Worm (Caenorhabditis elegans): ENCODE measurements around the gene oxy-4.

Gene oxy-4

DNA sequence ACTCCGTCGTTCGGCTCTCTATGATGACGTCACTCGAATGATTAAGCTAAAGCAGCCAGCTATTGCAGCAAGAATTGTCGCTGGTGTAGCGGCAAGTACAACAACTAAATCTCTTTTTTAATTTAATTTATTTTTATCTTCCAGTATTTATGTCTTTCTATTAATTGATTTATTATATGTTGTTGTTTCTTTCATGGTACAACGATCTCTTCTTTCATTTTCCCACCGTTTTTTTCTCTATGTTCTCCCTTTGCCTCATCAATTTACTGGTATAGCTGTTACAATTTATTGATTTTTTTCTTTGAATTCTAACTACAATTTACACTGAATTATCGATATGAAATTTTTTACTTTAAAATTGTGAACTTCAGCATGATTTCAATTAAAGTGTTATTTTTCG, 37.1 kb upstream of the oxy-4 start, which contains the start of gene moc-6:
moc-6 (plus strand) TSS at position 301 of the 400 bp plus-strand sequence.
- no peak for TF ChIP-seq elt-2 (tag; optimal IDR thresholded peaks at IDR 0.05)
- TF ChIP-seq ets-5 (GFP tag; IDR thresholded peaks at IDR 0.05): no peak
- TF ChIP-seq nhr-85 (tag): peak; percentile 26
- no peak for TF ChIP-seq unc-30 (tag; optimal IDR thresholded peaks at IDR 0.05)
- TF ChIP-seq C16A3.4 (tag; optimal IDR thresholded peaks at IDR 0.05): no peak
- TF ChIP-seq elt-3 (tag; optimal IDR thresholded peaks at IDR 0.05): peak in 1 of 6 experiments; percentile 10
- TF ChIP-seq mab-9 (GFP tag; IDR thresholded peaks at IDR 0.05): no peak
- no peak for TF ChIP-seq efl-1 (optimal IDR thresholded peaks at IDR 0.05)
- peak in 1 of 2 experiments; percentile 66 for TF ChIP-seq efl-1 (GFP tag; optimal IDR thresholded peaks at IDR 0.05 in 1 of 2)
- no peak for TF ChIP-seq aha-1 (tag; optimal IDR thresholded peaks at IDR 0.05)

DNA sequence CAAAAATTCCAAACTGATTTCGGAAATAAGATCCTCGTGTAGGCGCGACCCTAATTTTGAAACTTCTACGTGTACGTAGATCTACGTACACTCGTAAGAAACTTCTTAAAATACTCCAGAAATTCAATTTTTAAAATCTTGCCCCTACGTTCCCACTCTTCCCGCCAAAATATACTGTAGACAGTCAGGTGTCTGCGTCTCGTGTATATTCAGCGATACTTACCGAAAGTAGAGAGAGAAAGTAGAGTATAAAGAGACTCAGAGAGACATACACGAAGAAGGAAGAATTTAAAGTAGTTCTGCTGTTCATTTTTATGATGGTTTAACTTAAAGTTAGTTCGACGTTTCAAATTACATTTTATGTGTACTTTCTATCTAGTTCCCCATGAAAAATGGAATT, 34.7 kb upstream of the oxy-4 start:
- TF ChIP-seq efl-1 (optimal IDR thresholded peaks at IDR 0.05) (peak; percentile 12 to 16), efl-1 (GFP tag; optimal IDR thresholded peaks at IDR 0.05 in 1 of 2) (peak in 1 of 2 experiments; percentile 7), blmp-1 (tag; optimal IDR thresholded peaks at IDR 0.05) (peak; percentile 53), grh-1 (GFP tag; IDR thresholded peaks at IDR 0.05) (no peak), fkh-10 (GFP tag; optimal IDR thresholded peaks at IDR 0.05) (no peak), sup-37 (GFP tag; optimal IDR thresholded peaks at IDR 0.05) (no peak), skn-1 (tag; optimal IDR thresholded peaks at IDR 0.05) (no peak), lin-13 (GFP tag; optimal IDR thresholded peaks at IDR 0.05) (no peak), nhr-77 (tag; optimal IDR thresholded peaks at IDR 0.05) (no peak), nhr-11 (tag; optimal IDR thresholded peaks at IDR 0.05) (no peak), mep-1 (tag; optimal IDR thresholded peaks at IDR 0.05) (no peak), nhr-237 (tag; optimal IDR thresholded peaks at IDR 0.05) (no peak), elt-2 (tag; optimal IDR thresholded peaks at IDR 0.05) (no peak), fos-1 (tag; optimal IDR thresholded peaks at IDR 0.05) (no peak), ceh-90 (tag; optimal IDR thresholded peaks at IDR 0.05) (no peak), nhr-84 (tag; optimal IDR thresholded peaks at IDR 0.05) (no peak), egl-13 (tag; optimal IDR thresholded peaks at IDR 0.05) (no peak), mdl-1 (tag; optimal IDR thresholded peaks at IDR 0.05) (no peak), unc-130 (tag; optimal IDR thresholded peaks at IDR 0.05) (no peak), C16A3.4 (tag; optimal IDR thresholded peaks at IDR 0.05) (no peak), nhr-12 (tag; optimal IDR thresholded peaks at IDR 0.05) (no peak), nhr-20 (tag; optimal IDR thresholded peaks at IDR 0.05) (no peak), lin-35 (GFP tag; optimal IDR thresholded peaks at IDR 0.05) (peak in 1 of 2 experiments; percentile 53), lir-3 (tag; optimal IDR thresholded peaks at IDR 0.05; ENCODE audit: poor library complexity) (no peak), irx-1 (tag; optimal IDR thresholded peaks at IDR 0.05) (no peak), ets-5 (GFP tag; IDR thresholded peaks at IDR 0.05) (no peak), lsy-2 (tag; optimal IDR thresholded peaks at IDR 0.05) (peak in 1 of 2 experiments; percentile 54), zip-4 (GFP tag; optimal IDR thresholded peaks at IDR 0.05) (no peak), nhr-90 (tag; optimal IDR thresholded peaks at IDR 0.05; ENCODE audit: poor library complexity) (no peak), lin-15B (tag; optimal IDR thresholded peaks at IDR 0.05) (no peak), C34B4.2 (tag; optimal IDR thresholded peaks at IDR 0.05) (no peak), egl-27 (tag; optimal IDR thresholded peaks at IDR 0.05) (no peak), unc-98 (GFP tag; IDR thresholded peaks at IDR 0.05) (no peak), nhr-28 (tag; optimal IDR thresholded peaks at IDR 0.05) (no peak), dpl-1 (GFP tag; optimal IDR thresholded peaks at IDR 0.05) (peak; percentile 26 to 46 (median 27)), efl-3 (GFP tag; optimal IDR thresholded peaks at IDR 0.05) (no peak), aly-2 (tag; optimal IDR thresholded peaks at IDR 0.05) (no peak), tbx-2 (tag; optimal IDR thresholded peaks at IDR 0.05) (no peak), ceh-88 (GFP tag; IDR thresholded peaks at IDR 0.05) (no peak), nhr-85 (tag) (no peak), unc-62 (GFP tag; optimal IDR thresholded peaks at IDR 0.05) (no peak)
